Fruit fly (Drosophila melanogaster): ENCODE measurements around the gene Rhau.
A peak's percentile ranks its signal among the peaks of the same experiment; 100 is the strongest.

The Rhau gene

DNA sequence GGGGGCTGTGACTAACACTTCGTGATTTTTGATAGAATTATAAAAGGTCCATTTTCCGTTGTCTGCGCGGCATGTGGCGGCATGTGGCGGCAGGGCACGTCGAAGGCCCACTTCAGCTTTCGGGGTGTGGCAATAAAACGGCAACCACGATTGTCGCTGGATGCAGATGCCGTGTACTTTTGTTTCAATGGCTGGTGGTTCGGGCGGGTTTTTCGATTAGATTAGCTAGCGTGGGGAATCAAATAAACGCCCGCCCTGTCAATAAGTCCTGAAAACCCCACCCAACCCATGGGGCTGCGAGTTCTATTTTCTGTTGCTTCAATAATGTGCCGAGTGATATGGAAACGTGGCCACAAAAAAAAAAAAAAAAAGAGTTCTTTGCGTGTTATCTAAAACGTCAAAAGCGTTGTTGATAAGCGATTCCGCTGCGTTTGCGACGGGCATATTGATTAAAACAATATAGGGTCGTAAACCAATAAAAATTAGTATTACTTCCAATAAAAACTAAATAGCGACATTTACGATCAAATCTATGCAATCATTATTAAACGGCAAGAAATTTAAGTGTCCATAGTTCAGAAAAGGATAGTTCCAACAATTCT lies 15.8 kb upstream of the Rhau start:
- TF ChIP-seq sug (tag; optimal IDR thresholded peaks at IDR 0.05) (peak; percentile 90), NFAT (GFP tag; IDR thresholded peaks at IDR 0.05) (0 out of 2 replicates have a peak, but pooled peaks have one; percentile 23), fd3F (GFP tag; optimal IDR thresholded peaks at IDR 0.05) (no peak), bsh (GFP tag; optimal IDR thresholded peaks at IDR 0.05) (peak in 1 of 2 experiments; percentile 6), CG7839 (tag; optimal IDR thresholded peaks at IDR 0.05) (peak; percentile 13), CG5180 (GFP tag; optimal IDR thresholded peaks at IDR 0.05) (no peak), CG17568 (GFP tag; optimal IDR thresholded peaks at IDR 0.05) (peak; percentile 3), Atf6 (GFP tag; IDR thresholded peaks at IDR 0.05) (0 out of 2 replicates have a peak, but pooled peaks have one; percentile 9), cad (GFP tag; optimal IDR thresholded peaks at IDR 0.05) (peak; percentile 23), peb (GFP tag; IDR thresholded peaks at IDR 0.05) (no peak), salm (tag; optimal IDR thresholded peaks at IDR 0.05) (peak; percentile 3), sd (tag; optimal IDR thresholded peaks at IDR 0.05) (peak; percentile 19), pan (optimal IDR thresholded peaks at IDR 0.05) (no peak), pan (GFP tag; optimal IDR thresholded peaks at IDR 0.05 in 1 of 2, IDR thresholded peaks at IDR 0.05 in 1 of 2) (peak in 1 of 2 experiments; percentile 13), B-H2 (GFP tag; optimal IDR thresholded peaks at IDR 0.05) (peak; percentile 49), Rfx (GFP tag; IDR thresholded peaks at IDR 0.05) (0 out of 2 replicates have a peak, but pooled peaks have one; percentile 17), Mad (GFP tag; optimal IDR thresholded peaks at IDR 0.05) (no peak), Med (GFP tag) (peak; percentile 50), CG34376 (GFP tag; optimal IDR thresholded peaks at IDR 0.05) (peak; percentile 63), Sox100B (GFP tag; optimal IDR thresholded peaks at IDR 0.05) (peak; percentile 4), CG15601 (tag; optimal IDR thresholded peaks at IDR 0.05) (peak; percentile 10), CG31441 (GFP tag; IDR thresholded peaks at IDR 0.05) (0 out of 2 replicates have a peak, but pooled peaks have one; percentile 19), Hr39 (optimal IDR thresholded peaks at IDR 0.05) (no peak), unpg (GFP tag; optimal IDR thresholded peaks at IDR 0.05) (peak; percentile 38), Hr51 (GFP tag; optimal IDR thresholded peaks at IDR 0.05) (peak in 1 of 2 experiments; percentile 35), gsb (GFP tag; IDR thresholded peaks at IDR 0.05) (no peak), cwo (GFP tag; optimal IDR thresholded peaks at IDR 0.05) (peak; percentile 23), CG13894 (tag; optimal IDR thresholded peaks at IDR 0.05) (peak; percentile 43), sqz (GFP tag; optimal IDR thresholded peaks at IDR 0.05) (peak; percentile 40), exex (tag; optimal IDR thresholded peaks at IDR 0.05) (peak; percentile 79), Jarid2 (GFP tag; optimal IDR thresholded peaks at IDR 0.05) (no peak), Gug (GFP tag; IDR thresholded peaks at IDR 0.05) (no peak), CG3281 (GFP tag; optimal IDR thresholded peaks at IDR 0.05) (peak; percentile 18), CG12071 (GFP tag; optimal IDR thresholded peaks at IDR 0.05) (peak; percentile 12), GATAe (GFP tag; conservative IDR thresholded peaks at IDR 0.05) (peak; percentile 49; the same call in 1 of the 2 replicates), CG13296 (GFP tag; optimal IDR thresholded peaks at IDR 0.05) (peak; percentile 29), mirr (GFP tag; optimal IDR thresholded peaks at IDR 0.05) (peak; percentile 1), CG2678 (tag; optimal IDR thresholded peaks at IDR 0.05) (peak; percentile 54), PHDP (tag; optimal IDR thresholded peaks at IDR 0.05) (peak; percentile 47), CG10543 (GFP tag; optimal IDR thresholded peaks at IDR 0.05) (peak; percentile 63), Doc3 (GFP tag; IDR thresholded peaks at IDR 0.05; ENCODE audit: partially characterized antibody) (no peak)

All from whole organism, embryonic.